Worm (Caenorhabditis elegans) whole organism, L1 larva: ENCODE measurements around the gene B0228.8.

Experiments
- aly-2 ChIP-seq: fragments of 150-350 bp; optimal IDR thresholded peaks from 2 replicates; lab custom pipeline; 2014; ENCODE audit warnings: missing biosample characterization, missing genetic modification characterization
- blmp-1 ChIP-seq: fragments of 150-350 bp; optimal IDR thresholded peaks from 2 replicates; lab custom pipeline; 2014; ENCODE audit warnings: missing biosample characterization, missing genetic modification characterization
- ceh-63 ChIP-seq: fragments of 200-800 bp; sonication (Bioruptor generic); optimal IDR thresholded peaks from 2 replicates; lab custom pipeline; 2018; ENCODE audit warnings: mild to moderate bottlenecking, missing genetic modification characterization, missing compliant biosample characterization
- ceh-82 ChIP-seq, 3 experiments: fragments of 150-350 bp in 1 of 3; sonication (generic microtip) in 2 of 3; optimal IDR thresholded peaks; 2 replicates each; lab custom pipeline; 2014 to 2017; ENCODE audit warnings: missing biosample characterization in 3 of 3, missing genetic modification characterization in 3 of 3
- ceh-90 ChIP-seq: sonication (generic microtip); optimal IDR thresholded peaks from 2 replicates; lab custom pipeline; 2016; ENCODE audit warnings: missing genetic modification characterization, missing compliant biosample characterization
- efl-1 ChIP-seq, 4 experiments: fragments of 150-350 bp; optimal IDR thresholded peaks in 3 of 4; peaks in 1 of 4; 1 replicate in 1 of 4; 2 replicates in 3 of 4; lab custom pipeline; 2014; ENCODE audit warnings: missing biosample characterization in 2 of 4, missing genetic modification characterization in 2 of 4, missing genetic modification reagents in 2 of 4
- egl-13 ChIP-seq: sonication (generic microtip); optimal IDR thresholded peaks from 2 replicates; lab custom pipeline; 2016; ENCODE audit warnings: missing genotype, missing genetic modification reagents, missing genetic modification characterization, missing compliant biosample characterization
- elt-2 ChIP-seq: sonication (generic microtip); optimal IDR thresholded peaks from 2 replicates; lab custom pipeline; 2016; ENCODE audit warnings: missing genetic modification characterization, mild to moderate bottlenecking, inconsistent platforms, missing compliant biosample characterization, missing genetic modification reagents
- elt-3 ChIP-seq, 6 experiments: fragments of 150-350 bp in 1 of 6; sonication (generic microtip); optimal IDR thresholded peaks; 2 replicates each; lab custom pipeline; 2017 to 2018; ENCODE audit warnings: missing biosample characterization in 6 of 6, missing genetic modification characterization in 6 of 6, inconsistent platforms in 1 of 6
- fkh-10 ChIP-seq: sonication (generic microtip); optimal IDR thresholded peaks from 2 replicates; lab custom pipeline; 2017; ENCODE audit warnings: missing biosample characterization, missing genetic modification reagents, missing genetic modification characterization
- fkh-4 ChIP-seq: sonication (generic microtip); optimal IDR thresholded peaks from 2 replicates; lab custom pipeline; 2016; ENCODE audit warnings: missing compliant biosample characterization, missing genetic modification characterization, borderline replicate concordance
- fkh-8 ChIP-seq: sonication (generic microtip); optimal IDR thresholded peaks from 2 replicates; lab custom pipeline; 2016; ENCODE audit warnings: mild to moderate bottlenecking, missing genetic modification characterization, missing compliant biosample characterization
- fos-1 ChIP-seq: fragments of 150-350 bp; optimal IDR thresholded peaks from 2 replicates; lab custom pipeline; 2014; ENCODE audit warnings: missing biosample characterization, missing genetic modification characterization
- grh-1 ChIP-seq: fragments of 200-800 bp; sonication (Bioruptor generic); IDR thresholded peaks from 2 replicates; pipeline ENCODE4 v1.3.6; 2022; ENCODE audit warnings: missing genetic modification reagents, missing genetic modification characterization, missing compliant biosample characterization
- hlh-17 ChIP-seq: fragments of 200-800 bp; sonication (Bioruptor generic); optimal IDR thresholded peaks from 2 replicates; lab custom pipeline; 2018; ENCODE audit warnings: missing genetic modification characterization, mild to moderate bottlenecking, missing compliant biosample characterization, moderate library complexity, borderline replicate concordance
- hpl-2 ChIP-seq: fragments of 150-350 bp; optimal IDR thresholded peaks from 2 replicates; lab custom pipeline; 2014; ENCODE audit warnings: missing biosample characterization, missing genetic modification reagents, missing genetic modification characterization
- irx-1 ChIP-seq: sonication (generic microtip); optimal IDR thresholded peaks from 2 replicates; lab custom pipeline; 2016; ENCODE audit warnings: missing genetic modification characterization, missing compliant biosample characterization
- isw-1 ChIP-seq: fragments of 200-800 bp; sonication (Bioruptor generic); IDR thresholded peaks from 2 replicates; pipeline ENCODE4 v1.3.6; 2022; ENCODE audit warnings: missing genetic modification characterization, missing compliant biosample characterization
- jun-1 ChIP-seq: fragments of 150-350 bp; optimal IDR thresholded peaks from 2 replicates; lab custom pipeline; 2014; ENCODE audit warnings: missing biosample characterization, missing genetic modification reagents, missing genetic modification characterization
- lin-13 ChIP-seq: fragments of 150-350 bp; optimal IDR thresholded peaks from 2 replicates; lab custom pipeline; 2014; ENCODE audit warnings: missing biosample characterization, missing genetic modification reagents, missing genetic modification characterization
- lin-14 ChIP-seq: fragments of 200-800 bp; sonication (Bioruptor generic); optimal IDR thresholded peaks from 2 replicates; lab custom pipeline; 2018; ENCODE audit warnings: mild to moderate bottlenecking, missing genetic modification characterization, moderate library complexity, missing compliant biosample characterization
- lin-15B ChIP-seq: fragments of 150-350 bp; sonication (generic microtip); optimal IDR thresholded peaks from 3 replicates; lab custom pipeline; 2014; ENCODE audit warnings: missing biosample characterization, missing genetic modification characterization
- lsy-2 ChIP-seq, 2 experiments: fragments of 150-350 bp; optimal IDR thresholded peaks; 2 replicates each; lab custom pipeline; 2014; ENCODE audit warnings: missing biosample characterization in 2 of 2, missing genetic modification characterization in 2 of 2
- mab-9 ChIP-seq: fragments of 200-800 bp; sonication (Bioruptor generic); IDR thresholded peaks from 2 replicates; pipeline ENCODE4 v1.3.6; 2022; ENCODE audit warnings: missing genetic modification reagents, missing genetic modification characterization, missing compliant biosample characterization
- mef-2 ChIP-seq: fragments of 150-350 bp; optimal IDR thresholded peaks from 2 replicates; lab custom pipeline; 2014; ENCODE audit warnings: missing biosample characterization, missing genetic modification characterization
- mep-1 ChIP-seq: fragments of 150-350 bp; optimal IDR thresholded peaks from 2 replicates; lab custom pipeline; 2014; ENCODE audit warnings: missing biosample characterization, missing genetic modification characterization
- nhr-11 ChIP-seq: fragments of 150-350 bp; optimal IDR thresholded peaks from 2 replicates; lab custom pipeline; 2014; ENCODE audit warnings: missing biosample characterization, missing genetic modification characterization
- nhr-19 ChIP-seq: fragments of 200-800 bp; sonication (Bioruptor generic); conservative IDR thresholded peaks from 2 replicates; pipeline ENCODE4 v1.3.6; 2022; ENCODE audit warnings: missing genetic modification characterization, missing compliant biosample characterization
- nhr-20 ChIP-seq: sonication (generic microtip); optimal IDR thresholded peaks from 2 replicates; lab custom pipeline; 2016; ENCODE audit warnings: mild to moderate bottlenecking, missing genetic modification characterization, missing compliant biosample characterization
- nhr-71 ChIP-seq: sonication (generic microtip); optimal IDR thresholded peaks from 2 replicates; lab custom pipeline; 2016; ENCODE audit warnings: mild to moderate bottlenecking, missing genetic modification characterization, moderate library complexity, missing compliant biosample characterization
- nhr-77 ChIP-seq: fragments of 150-350 bp; optimal IDR thresholded peaks from 2 replicates; lab custom pipeline; 2014; ENCODE audit warnings: missing biosample characterization, missing genetic modification characterization
- nhr-90 ChIP-seq: sonication (generic microtip); optimal IDR thresholded peaks from 2 replicates; lab custom pipeline; 2016; ENCODE audit warnings: mild to moderate bottlenecking, missing genetic modification characterization, missing compliant biosample characterization; ENCODE audit not compliant: poor library complexity
- pag-3 ChIP-seq: sonication (generic microtip); optimal IDR thresholded peaks from 2 replicates; lab custom pipeline; 2017; ENCODE audit warnings: missing genetic modification characterization, mild to moderate bottlenecking, missing compliant biosample characterization, antibody characterized with exemption, borderline replicate concordance; ENCODE audit not compliant: insufficient read depth
- rnt-1 ChIP-seq: sonication (generic microtip); optimal IDR thresholded peaks from 2 replicates; lab custom pipeline; 2016; ENCODE audit warnings: mild to moderate bottlenecking, missing genetic modification characterization, moderate library complexity, missing compliant biosample characterization
- skn-1 ChIP-seq: fragments of 150-350 bp; optimal IDR thresholded peaks from 2 replicates; lab custom pipeline; 2014; ENCODE audit warnings: missing biosample characterization, missing genetic modification characterization
- snpc-4 ChIP-seq: fragments of 150-350 bp; optimal IDR thresholded peaks from 2 replicates; lab custom pipeline; 2014; ENCODE audit warnings: missing biosample characterization, missing genetic modification characterization
- snu-23 ChIP-seq: sonication (generic microtip); optimal IDR thresholded peaks from 2 replicates; lab custom pipeline; 2016; ENCODE audit warnings: missing genetic modification characterization, missing compliant biosample characterization
- sox-4 ChIP-seq: sonication (generic microtip); optimal IDR thresholded peaks from 2 replicates; lab custom pipeline; 2016; ENCODE audit warnings: missing genetic modification characterization, missing compliant biosample characterization
- sptf-1 ChIP-seq: fragments of 150-350 bp; optimal IDR thresholded peaks from 2 replicates; lab custom pipeline; 2014; ENCODE audit warnings: missing biosample characterization, missing genetic modification characterization
- swsn-7 ChIP-seq: sonication (generic microtip); optimal IDR thresholded peaks from 2 replicates; lab custom pipeline; 2016; ENCODE audit warnings: missing genetic modification characterization, missing compliant biosample characterization
- tbx-2 ChIP-seq: sonication (generic microtip); optimal IDR thresholded peaks from 2 replicates; lab custom pipeline; 2016; ENCODE audit warnings: missing genetic modification characterization, missing compliant biosample characterization
- vab-15 ChIP-seq: sonication (generic microtip); optimal IDR thresholded peaks from 2 replicates; lab custom pipeline; 2017; ENCODE audit warnings: missing genotype, mild to moderate bottlenecking, missing genetic modification characterization, missing compliant biosample characterization
- xbp-1 ChIP-seq: sonication (generic microtip); optimal IDR thresholded peaks from 2 replicates; lab custom pipeline; 2016; ENCODE audit warnings: missing genetic modification characterization, missing compliant biosample characterization

Gene B0228.8

ce11 chrII:7761440-7761839 is at the start of gene B0228.8:
B0228.8 (minus strand) TSS chrII:7761540.
- no peak for TF ChIP-seq vab-15 (tag; lab: Kevin White, UChicago)
- TF ChIP-seq mab-9, result no peak
- no peak for TF ChIP-seq snpc-4 (tag; lab: Kevin White, UChicago)
- no peak for TF ChIP-seq elt-2 (tag; lab: Kevin White, UChicago)
- TF ChIP-seq lsy-2 (tag; optimal IDR thresholded peaks at IDR 0.05; lab: Kevin White, UChicago), result no peak
- no peak for TF ChIP-seq sox-4 (tag; lab: Kevin White, UChicago)
- TF ChIP-seq tbx-2, result no peak
- no peak for TF ChIP-seq elt-3 (tag; optimal IDR thresholded peaks at IDR 0.05; lab: Kevin White, UChicago)
- TF ChIP-seq hlh-17, result no peak
- TF ChIP-seq snu-23 (GFP tag; lab: Kevin White, UChicago), result no peak
- TF ChIP-seq lin-15B (tag; lab: Kevin White, UChicago), result no peak
- TF ChIP-seq fkh-10 (GFP tag; lab: Kevin White, UChicago), result no peak
- TF ChIP-seq, all 84 proteins: peak for 0

ce11 chrII:7810162-7810868 is 49.0 kb upstream of the B0228.8 start:
- TF ChIP-seq efl-1 (optimal IDR thresholded peaks at IDR 0.05; lab: Kevin White, UChicago) (no peak), efl-1 (GFP tag; optimal IDR thresholded peaks at IDR 0.05 in 1 of 2; lab: Kevin White, UChicago) (peak in 1 of 2 experiments; percentile 50), hpl-2 (GFP tag; lab: Kevin White, UChicago) (no peak)

- TF ChIP-seq egl-13 (tag; lab: Kevin White, UChicago), result no peak
- no peak for TF ChIP-seq mab-9
- no peak for TF ChIP-seq aly-2 (tag; lab: Kevin White, UChicago)
- no peak for TF ChIP-seq isw-1 (GFP tag; lab: Robert Waterston, UW)
- no peak for TF ChIP-seq fkh-8
- no peak for TF ChIP-seq efl-1 (optimal IDR thresholded peaks at IDR 0.05; lab: Kevin White, UChicago)
- TF ChIP-seq efl-1 (GFP tag; optimal IDR thresholded peaks at IDR 0.05 in 1 of 2; lab: Kevin White, UChicago), result peak in 1 of 2 experiments; percentile 38
- no peak for TF ChIP-seq ceh-82 (tag; optimal IDR thresholded peaks at IDR 0.05; lab: Kevin White, UChicago)
These were observed 48.1 kb upstream of the B0228.8 start for ce11 chrII:7809358-7809914.

ce11 chrII:7808950-7809349 is 47.6 kb upstream of the B0228.8 start:
- TF ChIP-seq lin-15B (tag; lab: Kevin White, UChicago) (no peak), mab-9 (no peak), blmp-1 (peak; percentile 57), nhr-90 (tag; lab: Kevin White, UChicago) (peak; percentile 55), nhr-19 (peak; percentile 58), grh-1 (GFP tag; lab: Robert Waterston, UW) (0 out of 2 replicates have a peak, but pooled peaks have one; percentile 6), hlh-17 (no peak), nhr-11 (tag; lab: Kevin White, UChicago) (no peak), sox-4 (tag; lab: Kevin White, UChicago) (no peak), hpl-2 (GFP tag; lab: Kevin White, UChicago) (no peak), vab-15 (tag; lab: Kevin White, UChicago) (no peak), skn-1 (no peak), nhr-71 (tag; lab: Kevin White, UChicago) (peak; percentile 70), jun-1 (tag; lab: Kevin White, UChicago) (no peak), irx-1 (tag; lab: Kevin White, UChicago) (peak; percentile 13), swsn-7 (tag; lab: Kevin White, UChicago) (peak; percentile 40), mef-2 (tag; lab: Kevin White, UChicago) (no peak), elt-3 (tag; optimal IDR thresholded peaks at IDR 0.05; lab: Kevin White, UChicago) (peak in 1 of 6 experiments; percentile 4), xbp-1 (tag; lab: Kevin White, UChicago) (no peak), fos-1 (tag; lab: Kevin White, UChicago) (no peak), nhr-20 (tag; lab: Kevin White, UChicago) (peak; percentile 52), nhr-77 (tag; lab: Kevin White, UChicago) (no peak), mep-1 (tag; lab: Kevin White, UChicago) (no peak), tbx-2 (peak; percentile 7), fkh-4 (tag; lab: Kevin White, UChicago) (no peak), pag-3 (tag; lab: Kevin White, UChicago) (no peak), ceh-63 (GFP tag; lab: Kevin White, UChicago) (no peak), lsy-2 (tag; optimal IDR thresholded peaks at IDR 0.05; lab: Kevin White, UChicago) (peak; percentile 17 to 20), ceh-90 (tag; lab: Kevin White, UChicago) (no peak), rnt-1 (tag; lab: Kevin White, UChicago) (peak; percentile 66), lin-14 (GFP tag; lab: Kevin White, UChicago) (peak; percentile 78), sptf-1 (no peak), lin-13 (no peak)
